Worm (Caenorhabditis elegans): ENCODE data around the gene R31.2.

ce11 chrV:11942325-11942724 lies 25.0 kb downstream of the R31.2 start, which contains the start of gene F58H1.6:
- TF ChIP-seq cog-1 (tag; optimal IDR thresholded peaks at IDR 0.05) (no peak), T22C8.4 (GFP tag; IDR thresholded peaks at IDR 0.05) (no peak), flt-1 (GFP tag; IDR thresholded peaks at IDR 0.05) (no peak)

All from whole organism, midembryonic.